Fruit fly (Drosophila melanogaster): Measurements from ENCODE around the gene dnt.
A peak's percentile ranks its signal among the peaks of the same experiment; 100 is the strongest.

Gene dnt

dm6 chr2L:19335052-19335451 is 28.0 kb downstream of the dnt start (continued):
- TF ChIP-seq CG16813 (GFP tag; IDR thresholded peaks at IDR 0.05; ENCODE audit: partially characterized antibody) (no peak), CG7271 (tag; optimal IDR thresholded peaks at IDR 0.05) (peak; percentile 62), caup (GFP tag; optimal IDR thresholded peaks at IDR 0.05; ENCODE audit: severe bottlenecking) (peak; percentile 37), CG33213 (GFP tag; optimal IDR thresholded peaks at IDR 0.05) (no peak), psq (GFP tag; optimal IDR thresholded peaks at IDR 0.05) (no peak), CG31365 (tag; optimal IDR thresholded peaks at IDR 0.05) (no peak), slp2 (GFP tag; optimal IDR thresholded peaks at IDR 0.05) (no peak), klu (GFP tag; IDR thresholded peaks at IDR 0.05) (0 out of 2 replicates have a peak, but pooled peaks have one; percentile 27), CG16815 (GFP tag; optimal IDR thresholded peaks at IDR 0.05) (peak; percentile 53), Antp (GFP tag; optimal IDR thresholded peaks at IDR 0.05) (no peak), pum (GFP tag; optimal IDR thresholded peaks at IDR 0.05) (peak; percentile 30), Hr51 (GFP tag; optimal IDR thresholded peaks at IDR 0.05) (peak; percentile 21 to 58), CG12071 (GFP tag; optimal IDR thresholded peaks at IDR 0.05) (no peak), Doc3 (GFP tag; IDR thresholded peaks at IDR 0.05; ENCODE audit: partially characterized antibody) (no peak), MTF-1 (GFP tag; optimal IDR thresholded peaks at IDR 0.05; ENCODE audit: borderline replicate concordance) (peak; percentile 7), Dip3 (GFP tag; optimal IDR thresholded peaks at IDR 0.05) (no peak), Hey (tag; optimal IDR thresholded peaks at IDR 0.05) (no peak), chinmo (GFP tag; IDR thresholded peaks at IDR 0.05; ENCODE audit: partially characterized antibody) (no peak), CG7786 (GFP tag; optimal IDR thresholded peaks at IDR 0.05) (no peak), maf-S (GFP tag; optimal IDR thresholded peaks at IDR 0.05) (no peak), CG12104 (GFP tag; optimal IDR thresholded peaks at IDR 0.05) (peak; percentile 31), tin (GFP tag; optimal IDR thresholded peaks at IDR 0.05) (peak; percentile 24), NC2β (GFP tag; optimal IDR thresholded peaks at IDR 0.05) (peak; percentile 36), salm (tag; optimal IDR thresholded peaks at IDR 0.05) (no peak), tup (GFP tag; optimal IDR thresholded peaks at IDR 0.05) (no peak), CG4707 (GFP tag; optimal IDR thresholded peaks at IDR 0.05) (no peak), CG15514 (GFP tag; optimal IDR thresholded peaks at IDR 0.05) (peak; percentile 2), corto (GFP tag; optimal IDR thresholded peaks at IDR 0.05) (no peak), crp (GFP tag; optimal IDR thresholded peaks at IDR 0.05) (no peak), CG10959 (GFP tag; IDR thresholded peaks at IDR 0.05) (peak; percentile 33; the same call in 1 of the 2 replicates), Asciz (GFP tag; optimal IDR thresholded peaks at IDR 0.05) (no peak), nerfin-1 (tag; optimal IDR thresholded peaks at IDR 0.05) (peak; percentile 33), Taf1 (GFP tag; IDR thresholded peaks at IDR 0.05) (no peak), Hr39 (optimal IDR thresholded peaks at IDR 0.05) (no peak), so (GFP tag; IDR thresholded peaks at IDR 0.05) (0 out of 3 replicates have a peak, but pooled peaks have one; percentile 45), sr (GFP tag; IDR thresholded peaks at IDR 0.05) (no peak), CG12299 (tag; optimal IDR thresholded peaks at IDR 0.05) (no peak), Lim3 (GFP tag; IDR thresholded peaks at IDR 0.05) (no peak), CG43689 (GFP tag; IDR thresholded peaks at IDR 0.05) (no peak), lmd (GFP tag; IDR thresholded peaks at IDR 0.05) (peak; percentile 59), CG42726 (GFP tag; IDR thresholded peaks at IDR 0.05; ENCODE audit: partially characterized antibody) (no peak; the same call in 1 of the 2 replicates), CG10543 (GFP tag; optimal IDR thresholded peaks at IDR 0.05) (peak; percentile 21), peb (GFP tag; IDR thresholded peaks at IDR 0.05) (0 out of 2 replicates have a peak, but pooled peaks have one; percentile 39), CG2875 (GFP tag; optimal IDR thresholded peaks at IDR 0.05) (peak; percentile 7), ap (GFP tag; IDR thresholded peaks at IDR 0.05) (peak; percentile 40; the same call in 1 of the 2 replicates), CG12155 (GFP tag; optimal IDR thresholded peaks at IDR 0.05) (peak; percentile 42), CG9817 (tag; optimal IDR thresholded peaks at IDR 0.05) (peak; percentile 1), gsb (GFP tag; IDR thresholded peaks at IDR 0.05) (no peak), CG10321 (GFP tag; IDR thresholded peaks at IDR 0.05) (no peak), Mrtf (GFP tag; IDR thresholded peaks at IDR 0.05) (no peak), Gsc (GFP tag; IDR thresholded peaks at IDR 0.05) (no peak)

Measured in whole organism, embryonic.